Fruit fly (Drosophila melanogaster) whole organism, embryonic: ENCODE measurements around the gene Arp1.

Experiments
- Antp ChIP-seq: fragments of 200-800 bp; sonication (Bioruptor generic); optimal IDR thresholded peaks from 3 replicates; lab custom pipeline; 2016; ENCODE audit warnings: missing biosample characterization, missing genetic modification characterization
- B-H1 ChIP-seq: fragments of 200-800 bp; sonication (Bioruptor generic); IDR thresholded peaks from 3 replicates; pipeline ENCODE4 v1.3.6; 2022; ENCODE audit warnings: missing biosample characterization, missing genetic modification characterization
- B-H2 ChIP-seq: fragments of 200-800 bp; sonication (Bioruptor generic); optimal IDR thresholded peaks from 2 replicates; lab custom pipeline; 2018; ENCODE audit warnings: missing biosample characterization, mild to moderate bottlenecking, missing genetic modification characterization
- CG10565 ChIP-seq: fragments of 200-800 bp; sonication (Bioruptor generic); optimal IDR thresholded peaks from 3 replicates; lab custom pipeline; 2016; ENCODE audit warnings: missing biosample characterization, mild to moderate bottlenecking, missing genetic modification characterization
- CG11247 ChIP-seq: fragments of 200-800 bp; sonication (Bioruptor generic); IDR thresholded peaks from 2 replicates; pipeline ENCODE4 v1.3.6; 2022; ENCODE audit warnings: missing biosample characterization, missing genetic modification characterization
- CG15514 ChIP-seq: fragments of 200-800 bp; sonication (Bioruptor generic); optimal IDR thresholded peaks from 3 replicates; lab custom pipeline; 2017; ENCODE audit warnings: missing biosample characterization, missing genetic modification characterization, mild to moderate bottlenecking, moderate library complexity, missing genetic modification reagents
- CG17359 ChIP-seq: fragments of 200-800 bp; sonication (Bioruptor generic); optimal IDR thresholded peaks from 3 replicates; lab custom pipeline; 2018; ENCODE audit warnings: missing biosample characterization, mild to moderate bottlenecking, missing genetic modification characterization, moderate library complexity
- CG17829 ChIP-seq: fragments of 200-800 bp; optimal IDR thresholded peaks from 2 replicates; lab custom pipeline; 2019; ENCODE audit warnings: missing biosample characterization, mild to moderate bottlenecking, missing genetic modification characterization, moderate library complexity
- CG2129 ChIP-seq: fragments of 200-800 bp; sonication (Bioruptor generic); IDR thresholded peaks from 2 replicates; pipeline ENCODE4 v1.3.6; 2022; ENCODE audit warnings: missing biosample characterization, missing genetic modification characterization; ENCODE audit not compliant: partially characterized antibody
- CG30403 ChIP-seq: fragments of 200-800 bp; sonication (Bioruptor generic); optimal IDR thresholded peaks from 3 replicates; lab custom pipeline; 2016; ENCODE audit warnings: missing biosample characterization, missing genetic modification characterization
- CG3163 ChIP-seq: fragments of 200-800 bp; sonication (Bioruptor generic); optimal IDR thresholded peaks from 3 replicates; lab custom pipeline; 2016; ENCODE audit warnings: missing biosample characterization, missing genetic modification characterization
- CG3726 ChIP-seq: fragments of 200-800 bp; sonication (Bioruptor generic); IDR thresholded peaks from 3 replicates; pipeline ENCODE4, ENCODE4 v1.3.6; 2022; ENCODE audit warnings: missing biosample characterization, missing genetic modification characterization
- CG7357 ChIP-seq: fragments of 200-800 bp; sonication (Bioruptor generic); IDR thresholded peaks from 3 replicates; pipeline ENCODE4 v1.3.6; 2022; ENCODE audit warnings: missing biosample characterization, missing genetic modification characterization
- CG8089 ChIP-seq: fragments of 200-800 bp; sonication (Bioruptor generic); optimal IDR thresholded peaks from 3 replicates; lab custom pipeline; 2016; ENCODE audit warnings: missing biosample characterization, missing genetic modification characterization
- CG8388 ChIP-seq: fragments of 200-800 bp; sonication (Bioruptor generic); optimal IDR thresholded peaks from 2 replicates; lab custom pipeline; 2019; ENCODE audit warnings: missing biosample characterization, mild to moderate bottlenecking, missing genetic modification characterization, moderate library complexity
- CTCF ChIP-seq: fragments of 200-800 bp; sonication (Bioruptor generic); optimal IDR thresholded peaks from 2 replicates; lab custom pipeline; 2017; ENCODE audit warnings: missing biosample characterization, mild to moderate bottlenecking, missing genetic modification characterization, moderate library complexity
- CrebB ChIP-seq: fragments of 200-800 bp; sonication (Bioruptor generic); optimal IDR thresholded peaks from 3 replicates; lab custom pipeline; 2018; ENCODE audit warnings: missing biosample characterization, mild to moderate bottlenecking, missing genetic modification characterization
- Dbx ChIP-seq: fragments of 200-800 bp; sonication (Bioruptor generic); IDR thresholded peaks from 3 replicates; pipeline ENCODE4 v1.3.6; 2022; ENCODE audit warnings: missing biosample characterization, missing genetic modification characterization
- ERR ChIP-seq: fragments of 200-800 bp; sonication (Bioruptor generic); optimal IDR thresholded peaks from 2 replicates; lab custom pipeline; 2016; ENCODE audit warnings: missing biosample characterization, missing genetic modification characterization
- HLH3B ChIP-seq: fragments of 200-800 bp; sonication (Bioruptor generic); IDR thresholded peaks from 2 replicates; pipeline ENCODE4 v1.3.6; 2022; ENCODE audit warnings: missing biosample characterization, missing genetic modification characterization
- HmgZ ChIP-seq: fragments of 200-800 bp; sonication (Bioruptor generic); optimal IDR thresholded peaks from 2 replicates; lab custom pipeline; 2018; ENCODE audit warnings: missing biosample characterization, mild to moderate bottlenecking, missing genetic modification characterization
- Hr51 ChIP-seq, 2 experiments: fragments of 200-800 bp; sonication (Bioruptor generic); optimal IDR thresholded peaks; 2 replicates in 1 of 2; 3 replicates in 1 of 2; lab custom pipeline; 2016 to 2018; ENCODE audit warnings: missing biosample characterization in 2 of 2, missing genetic modification characterization in 2 of 2, mild to moderate bottlenecking in 1 of 2, moderate library complexity in 1 of 2
- Lpt ChIP-seq: fragments of >200 bp; optimal IDR thresholded peaks from 2 replicates; lab custom pipeline; 2018; ENCODE audit warnings: missing biosample characterization, missing genetic modification characterization
- Meics ChIP-seq: fragments of 200-800 bp; sonication (Bioruptor generic); optimal IDR thresholded peaks from 2 replicates; lab custom pipeline; 2017; ENCODE audit warnings: missing biosample characterization, mild to moderate bottlenecking, missing genetic modification characterization
- NC2α ChIP-seq: fragments of 200-800 bp; sonication (Bioruptor generic); optimal IDR thresholded peaks from 2 replicates; lab custom pipeline; 2016; ENCODE audit warnings: missing biosample characterization, missing genetic modification characterization
- Opbp ChIP-seq: fragments of 200-800 bp; sonication (Bioruptor generic); IDR thresholded peaks from 3 replicates; pipeline ENCODE4 v1.3.6; 2022; ENCODE audit warnings: missing biosample characterization, missing genetic modification characterization; ENCODE audit not compliant: partially characterized antibody
- PHDP ChIP-seq: fragments of 200-800 bp; sonication (Bioruptor generic); optimal IDR thresholded peaks from 3 replicates; lab custom pipeline; 2018; ENCODE audit warnings: missing biosample characterization, mild to moderate bottlenecking, missing genetic modification characterization, moderate library complexity
- ab ChIP-seq: fragments of 200-800 bp; sonication (Bioruptor generic); optimal IDR thresholded peaks from 2 replicates; lab custom pipeline; 2016; ENCODE audit warnings: missing biosample characterization, missing genetic modification characterization
- ara ChIP-seq: fragments of 200-800 bp; sonication (Bioruptor generic); IDR thresholded peaks from 2 replicates; pipeline ENCODE4 v1.3.6; 2022; ENCODE audit warnings: missing biosample characterization, missing genetic modification characterization
- cas ChIP-seq: fragments of 200-800 bp; sonication (Bioruptor generic); IDR thresholded peaks from 2 replicates; pipeline ENCODE4 v1.3.6; 2022; ENCODE audit warnings: missing biosample characterization, missing genetic modification characterization
- cato ChIP-seq: fragments of 200-800 bp; sonication (Bioruptor generic); optimal IDR thresholded peaks from 2 replicates; lab custom pipeline; 2016; ENCODE audit warnings: missing biosample characterization, missing genetic modification characterization, borderline replicate concordance
- cwo ChIP-seq: fragments of 200-800 bp; sonication (Bioruptor generic); optimal IDR thresholded peaks from 3 replicates; lab custom pipeline; 2017; ENCODE audit warnings: missing biosample characterization, missing genetic modification characterization, mild to moderate bottlenecking, moderate library complexity, missing genetic modification reagents
- dm ChIP-seq: fragments of 200-800 bp; sonication (Bioruptor generic); optimal IDR thresholded peaks from 3 replicates; lab custom pipeline; 2016; ENCODE audit warnings: missing biosample characterization, missing genetic modification characterization
- dmrt99B ChIP-seq: fragments of 200-800 bp; sonication (Bioruptor generic); optimal IDR thresholded peaks from 2 replicates; lab custom pipeline; 2018; ENCODE audit warnings: missing biosample characterization, mild to moderate bottlenecking, missing genetic modification characterization, moderate library complexity
- eve ChIP-seq, 2 experiments: fragments of >200 bp; optimal IDR thresholded peaks; 2 replicates each; lab custom pipeline; 2017; ENCODE audit warnings: missing biosample characterization in 2 of 2, missing genetic modification characterization in 2 of 2
- exex ChIP-seq: fragments of 200-800 bp; sonication (Bioruptor generic); optimal IDR thresholded peaks from 4 replicates; lab custom pipeline; 2018; ENCODE audit warnings: missing biosample characterization, mild to moderate bottlenecking, missing genetic modification characterization, moderate library complexity
- fd96Cb ChIP-seq: fragments of 200-800 bp; sonication (Bioruptor generic); optimal IDR thresholded peaks from 2 replicates; lab custom pipeline; 2018; ENCODE audit warnings: missing biosample characterization, mild to moderate bottlenecking, missing genetic modification characterization, moderate library complexity
- hth ChIP-seq: fragments of >200 bp; optimal IDR thresholded peaks from 2 replicates; lab custom pipeline; 2017; ENCODE audit warnings: inconsistent platforms
- mld ChIP-seq: fragments of 200-800 bp; sonication (Bioruptor generic); IDR thresholded peaks from 3 replicates; pipeline ENCODE4 v1.3.6; 2022; ENCODE audit warnings: missing biosample characterization, missing genetic modification characterization; ENCODE audit not compliant: partially characterized antibody
- onecut ChIP-seq: fragments of 200-800 bp; sonication (Bioruptor generic); IDR thresholded peaks from 2 replicates; pipeline ENCODE4 v1.3.6; 2022; ENCODE audit warnings: missing biosample characterization, missing genetic modification characterization
- otp ChIP-seq: fragments of 200-800 bp; sonication (Bioruptor generic); IDR thresholded peaks from 3 replicates; pipeline ENCODE4, ENCODE4 v1.3.6; 2022; ENCODE audit warnings: missing biosample characterization, missing genetic modification characterization
- pan ChIP-seq, 4 experiments: fragments of >200 bp in 3 of 4; fragments of 200-800 bp in 1 of 4; sonication (Bioruptor generic) in 1 of 4; optimal IDR thresholded peaks in 3 of 4; IDR thresholded peaks in 1 of 4; 2 replicates each; pipeline versions ENCODE4 v1.3.6 to Lab custom; 2017 to 2022; ENCODE audit warnings: missing biosample characterization in 2 of 4, missing genetic modification characterization in 2 of 4, mixed read lengths in 1 of 4
- peb ChIP-seq: fragments of 200-800 bp; sonication (Bioruptor generic); IDR thresholded peaks from 2 replicates; pipeline ENCODE4 v1.3.6; 2022; ENCODE audit warnings: missing biosample characterization, missing genetic modification characterization
- phol ChIP-seq: fragments of 200-800 bp; sonication (Bioruptor generic); optimal IDR thresholded peaks from 3 replicates; lab custom pipeline; 2018; ENCODE audit warnings: missing biosample characterization, mild to moderate bottlenecking, missing genetic modification characterization, moderate library complexity
- pzg ChIP-seq: fragments of 200-800 bp; sonication (Bioruptor generic); optimal IDR thresholded peaks from 3 replicates; lab custom pipeline; 2018; ENCODE audit warnings: missing biosample characterization, mild to moderate bottlenecking, missing genetic modification characterization, moderate library complexity
- sens ChIP-seq: fragments of 200-800 bp; sonication (Bioruptor generic); peaks from one replicate; lab custom pipeline; 2016; ENCODE audit warnings: missing biosample characterization, missing genetic modification characterization
- shn ChIP-seq: fragments of 200-800 bp; sonication (Bioruptor generic); optimal IDR thresholded peaks from 3 replicates; lab custom pipeline; 2016; ENCODE audit warnings: missing biosample characterization, missing genetic modification characterization
- so ChIP-seq: fragments of 200-800 bp; sonication (Bioruptor generic); IDR thresholded peaks from 3 replicates; pipeline ENCODE4 v1.3.6; 2022; ENCODE audit warnings: missing biosample characterization, missing genetic modification characterization
- tio ChIP-seq: fragments of 200-800 bp; sonication (Bioruptor generic); optimal IDR thresholded peaks from 2 replicates; lab custom pipeline; 2017; ENCODE audit warnings: missing biosample characterization, missing genetic modification characterization, inconsistent platforms
- ttk ChIP-seq: fragments of 200-800 bp; sonication (Bioruptor generic); IDR thresholded peaks from 2 replicates; pipeline ENCODE4 v2.1.2; 2022; ENCODE audit warnings: missing biosample characterization, missing genetic modification characterization
- unpg ChIP-seq: fragments of 200-800 bp; sonication (Bioruptor generic); optimal IDR thresholded peaks from 3 replicates; lab custom pipeline; 2018; ENCODE audit warnings: missing biosample characterization, mild to moderate bottlenecking, missing genetic modification characterization, moderate library complexity
- vfl ChIP-seq: fragments of 200-800 bp; sonication (Bioruptor generic); optimal IDR thresholded peaks from 2 replicates; lab custom pipeline; 2016; ENCODE audit warnings: missing biosample characterization, missing genetic modification characterization

The Arp1 gene

dm6 chr3R:12723759-12724158 lies 32.2 kb downstream of the Arp1 start (continued):
- no peak for TF ChIP-seq so
- no peak for TF ChIP-seq tio (GFP tag; lab: Kevin White, UChicago)
- no peak for TF ChIP-seq NC2α (GFP tag; lab: Kevin White, UChicago)
- no peak for TF ChIP-seq CG3726 (GFP tag; lab: Robert Waterston, UW)
- peak; percentile 36 for TF ChIP-seq Meics (GFP tag; lab: Kevin White, UChicago)
- TF ChIP-seq dm = no peak
- peak in 1 of 2 experiments; percentile 16 for TF ChIP-seq Hr51 (GFP tag; optimal IDR thresholded peaks at IDR 0.05; lab: Kevin White, UChicago)
- TF ChIP-seq cato (GFP tag; lab: Kevin White, UChicago) = no peak
- no peak for TF ChIP-seq ara (GFP tag; lab: Robert Waterston, UW)
- TF ChIP-seq exex (tag; lab: Kevin White, UChicago) = peak; percentile 36
- TF ChIP-seq shn (GFP tag; lab: Kevin White, UChicago) = no peak
- no peak for TF ChIP-seq HLH3B (GFP tag; lab: Robert Waterston, UW)
- TF ChIP-seq PHDP (tag; lab: Kevin White, UChicago) = peak; percentile 23
- TF ChIP-seq sens (GFP tag; lab: Kevin White, UChicago) = peak; percentile 51
- no peak for TF ChIP-seq eve (GFP tag; optimal IDR thresholded peaks at IDR 0.05; lab: Kevin White, UChicago)
- TF ChIP-seq phol (tag; lab: Kevin White, UChicago) = no peak
- no peak for TF ChIP-seq CG2129
- no peak for TF ChIP-seq Dbx (GFP tag; lab: Robert Waterston, UW)
- no peak for TF ChIP-seq hth (lab: Kevin White, UChicago)
- no peak for TF ChIP-seq pan (optimal IDR thresholded peaks at IDR 0.05; lab: Kevin White, UChicago)
- no peak for TF ChIP-seq pan (GFP tag; optimal IDR thresholded peaks at IDR 0.05 in 1 of 2, IDR thresholded peaks at IDR 0.05 in 1 of 2)
- TF ChIP-seq CG17359 = peak; percentile 45
- TF ChIP-seq CG8089 = no peak
- peak; percentile 49 for TF ChIP-seq CG8388 (GFP tag; lab: Kevin White, UChicago)
- TF ChIP-seq fd96Cb (tag; lab: Kevin White, UChicago) = no peak
- peak; percentile 9; the same call in 1 of the 2 replicates for TF ChIP-seq onecut (GFP tag; lab: Robert Waterston, UW)
- TF ChIP-seq pzg (GFP tag; lab: Kevin White, UChicago) = no peak
- no peak for TF ChIP-seq Opbp (GFP tag; lab: Robert Waterston, UW)
- TF ChIP-seq Lpt = no peak
- TF ChIP-seq HmgZ (tag; lab: Kevin White, UChicago) = peak; percentile 2
- no peak for TF ChIP-seq otp (GFP tag; lab: Robert Waterston, UW)
- TF ChIP-seq CTCF (GFP tag; lab: Kevin White, UChicago) = peak; percentile 97
- no peak for TF ChIP-seq Antp
- peak; percentile 8 for TF ChIP-seq dmrt99B (tag; lab: Kevin White, UChicago)
- TF ChIP-seq CG7357 (GFP tag; lab: Robert Waterston, UW) = no peak
- TF ChIP-seq B-H1 = no peak
- TF ChIP-seq unpg (GFP tag; lab: Kevin White, UChicago) = peak; percentile 22
- TF ChIP-seq CG17829 = peak; percentile 18
- TF ChIP-seq vfl = no peak
- TF ChIP-seq peb (GFP tag; lab: Robert Waterston, UW) = no peak
- TF ChIP-seq CG11247 (GFP tag; lab: Robert Waterston, UW) = 0 out of 2 replicates have a peak, but pooled peaks have one; percentile 27
- peak; percentile 25 for TF ChIP-seq B-H2
- no peak for TF ChIP-seq CG3163 (GFP tag; lab: Kevin White, UChicago)
- TF ChIP-seq ab (GFP tag; lab: Kevin White, UChicago) = no peak
- peak; percentile 20 for TF ChIP-seq CG15514 (GFP tag; lab: Kevin White, UChicago)
- no peak for TF ChIP-seq cwo (GFP tag; lab: Kevin White, UChicago)
- TF ChIP-seq mld (GFP tag; lab: Robert Waterston, UW) = no peak
- TF ChIP-seq ttk = no peak
- no peak for TF ChIP-seq ERR (GFP tag; lab: Kevin White, UChicago)
- no peak for TF ChIP-seq CG10565
- no peak for TF ChIP-seq cas (GFP tag; lab: Robert Waterston, UW)
- TF ChIP-seq CrebB = no peak
- TF ChIP-seq CG30403 (GFP tag; lab: Kevin White, UChicago) = peak; percentile 2
